Worm (Caenorhabditis elegans): Measurements from ENCODE around the gene F53A9.3.

The F53A9.3 gene

DNA sequence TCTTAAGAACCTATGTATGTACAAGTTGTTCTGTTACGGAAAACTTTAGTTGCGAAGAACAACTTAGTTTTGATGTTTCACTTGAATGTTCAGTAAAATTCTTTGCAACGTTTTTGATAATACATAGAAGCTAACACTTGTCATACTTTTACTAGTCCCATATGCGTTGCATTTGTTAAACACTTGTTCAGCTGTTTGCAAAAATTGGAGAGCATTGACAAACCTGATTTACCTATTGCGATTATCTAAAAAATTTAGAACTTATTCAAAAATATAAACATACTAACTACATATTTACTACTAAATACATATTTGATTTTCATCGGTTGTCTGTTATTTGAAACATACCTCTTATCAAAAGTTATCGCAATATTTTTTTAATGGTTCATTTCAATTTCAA, 10.0 kb downstream of the F53A9.3 start (continued):
- TF ChIP-seq snpc-1.2 (GFP tag; IDR thresholded peaks at IDR 0.05) (no peak), ceh-82 (tag; optimal IDR thresholded peaks at IDR 0.05) (no peak), F10B5.3 (tag; optimal IDR thresholded peaks at IDR 0.05) (no peak), arid-1 (GFP tag; conservative IDR thresholded peaks at IDR 0.05) (no peak), lin-13 (GFP tag; optimal IDR thresholded peaks at IDR 0.05) (no peak), lim-7 (GFP tag; IDR thresholded peaks at IDR 0.05) (no peak), lin-38 (GFP tag; IDR thresholded peaks at IDR 0.05) (no peak), egl-27 (tag; optimal IDR thresholded peaks at IDR 0.05) (no peak), pha-4 (GFP tag; IDR thresholded peaks at IDR 0.05) (0 out of 2 replicates have a peak, but pooled peaks have one; percentile 13), pha-4 (tag; optimal IDR thresholded peaks at IDR 0.05) (no peak), nhr-102 (tag; optimal IDR thresholded peaks at IDR 0.05) (no peak), unc-130 (GFP tag; optimal IDR thresholded peaks at IDR 0.05) (no peak), nhr-77 (tag; optimal IDR thresholded peaks at IDR 0.05) (peak; percentile 93), gei-8 (GFP tag; optimal IDR thresholded peaks at IDR 0.05) (no peak), tag-97 (GFP tag; IDR thresholded peaks at IDR 0.05) (no peak), ZK337.2 (GFP tag; IDR thresholded peaks at IDR 0.05) (no peak), skn-1 (tag; optimal IDR thresholded peaks at IDR 0.05) (no peak), daf-8 (GFP tag; IDR thresholded peaks at IDR 0.05) (no peak), ceh-28 (tag; optimal IDR thresholded peaks at IDR 0.05) (no peak), hmg-1.1 (GFP tag; IDR thresholded peaks at IDR 0.05) (no peak), nhr-28 (tag; optimal IDR thresholded peaks at IDR 0.05) (peak; percentile 42), nhr-41 (GFP tag; IDR thresholded peaks at IDR 0.05) (no peak), daf-19 (GFP tag; conservative IDR thresholded peaks at IDR 0.05) (no peak), php-3 (GFP tag; IDR thresholded peaks at IDR 0.05) (peak; percentile 28; the same call in 1 of the 2 replicates), zag-1 (tag; optimal IDR thresholded peaks at IDR 0.05) (no peak), fos-1 (tag; optimal IDR thresholded peaks at IDR 0.05) (peak; percentile 20), ztf-11 (tag; optimal IDR thresholded peaks at IDR 0.05) (no peak)

DNA sequence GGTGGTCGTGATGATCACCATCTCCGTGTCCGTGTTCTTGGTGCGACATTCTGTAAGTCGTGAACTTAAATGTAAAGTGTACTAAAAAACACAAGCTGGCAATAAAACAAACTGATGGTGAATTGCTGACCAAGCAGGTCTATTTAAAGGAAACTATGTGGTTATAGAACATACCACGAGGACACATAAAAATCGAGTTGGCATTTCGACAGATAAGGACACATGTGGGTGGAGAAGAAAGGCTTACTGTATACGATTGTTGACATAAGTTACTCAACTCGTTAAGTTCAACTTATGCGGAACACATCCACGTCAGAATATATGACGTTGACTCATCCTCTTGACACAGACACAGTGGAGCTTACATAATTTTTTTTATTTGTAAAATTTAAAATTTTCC, 10.7 kb downstream of the F53A9.3 start, which contains the start of gene F53A9.8:
TSS of gene F53A9.8 (minus strand) at position 49 of the 400 bp plus-strand sequence.
- TF ChIP-seq daf-16 (GFP tag; optimal IDR thresholded peaks at IDR 0.05) (no peak), daf-16 (tag; optimal IDR thresholded peaks at IDR 0.05) (peak; percentile 75), unc-62 (GFP tag; optimal IDR thresholded peaks at IDR 0.05 in 1 of 2) (peak; percentile 29 to 31), unc-62 (tag; optimal IDR thresholded peaks at IDR 0.05) (no peak), ceh-82 (tag; optimal IDR thresholded peaks at IDR 0.05) (no peak), pqm-1 (tag; optimal IDR thresholded peaks at IDR 0.05) (peak; percentile 42), lsy-2 (tag; optimal IDR thresholded peaks at IDR 0.05) (peak in 1 of 2 experiments; percentile 15), dmd-6 (GFP tag; IDR thresholded peaks at IDR 0.05) (peak; percentile 50), hlh-11 (tag; optimal IDR thresholded peaks at IDR 0.05) (peak; percentile 48), hlh-30 (tag; optimal IDR thresholded peaks at IDR 0.05; ENCODE audit: insufficient read depth) (no peak), daf-12 (tag; optimal IDR thresholded peaks at IDR 0.05) (no peak), duxl-1 (tag; optimal IDR thresholded peaks at IDR 0.05; ENCODE audit: poor library complexity) (no peak), nhr-11 (tag; optimal IDR thresholded peaks at IDR 0.05) (no peak), nhr-28 (tag; optimal IDR thresholded peaks at IDR 0.05) (peak; percentile 58), ztf-7 (tag; optimal IDR thresholded peaks at IDR 0.05) (no peak), mdl-1 (tag; optimal IDR thresholded peaks at IDR 0.05) (peak in 1 of 2 experiments; percentile 43), php-3 (GFP tag; IDR thresholded peaks at IDR 0.05) (peak; percentile 88), Y105C5A.15 (GFP tag; IDR thresholded peaks at IDR 0.05) (0 out of 2 replicates have a peak, but pooled peaks have one; percentile 20), dve-1 (tag; optimal IDR thresholded peaks at IDR 0.05; ENCODE audit: insufficient read depth) (peak; percentile 83)

Data from whole organism, L4 larva.